Worm (Caenorhabditis elegans): ENCODE data around the gene gar-2.

DNA sequence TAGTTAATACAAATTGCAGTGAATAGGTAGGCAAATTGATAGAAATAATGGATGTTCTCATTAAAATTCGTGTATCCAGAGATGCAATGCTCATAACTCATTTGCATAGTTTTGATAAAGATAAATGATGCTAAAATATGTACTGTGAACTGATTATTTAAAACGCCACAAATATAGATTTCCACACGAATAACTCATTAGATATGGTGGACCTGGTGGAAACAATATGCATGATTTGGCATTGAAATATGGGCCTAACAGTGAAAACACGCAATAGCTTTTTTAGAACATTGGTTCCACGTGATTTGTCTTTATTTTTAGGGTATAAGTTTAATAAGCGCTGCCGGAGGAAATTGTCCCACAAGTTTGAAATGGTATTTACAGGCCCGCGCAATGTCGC, 38.9 kb upstream of the gar-2 start, which contains the start of gene srg-3:
- TF ChIP-seq ztf-18 (tag; optimal IDR thresholded peaks at IDR 0.05) (no peak), repo-1 (tag; optimal IDR thresholded peaks at IDR 0.05) (no peak), snpc-4 (GFP tag; optimal IDR thresholded peaks at IDR 0.05) (no peak), snpc-4 (tag; optimal IDR thresholded peaks at IDR 0.05) (no peak)

Measured in whole organism, young adult.